Fruit fly (Drosophila melanogaster) whole organism, prepupa: ENCODE results near the gene CG5781.
A peak's percentile ranks its signal among the peaks of the same experiment; 100 is the strongest.

Source experiments
- Blimp-1 ChIP-seq: fragments of 200-800 bp; sonication (Bioruptor generic); optimal IDR thresholded peaks from 3 replicates; lab custom pipeline; 2017; ENCODE audit warnings: missing biosample characterization, missing genetic modification characterization, mild to moderate bottlenecking, moderate library complexity, missing genetic modification reagents
- CG10631 ChIP-seq: fragments of 200-800 bp; sonication (Bioruptor generic); optimal IDR thresholded peaks from 2 replicates; lab custom pipeline; 2016; ENCODE audit warnings: missing biosample characterization, missing genetic modification characterization
- CG10669 ChIP-seq: fragments of 200-800 bp; sonication (Bioruptor generic); optimal IDR thresholded peaks from 3 replicates; lab custom pipeline; 2018; ENCODE audit warnings: missing biosample characterization, mild to moderate bottlenecking, missing genetic modification characterization, moderate library complexity
- CG11294 ChIP-seq: fragments of 200-800 bp; sonication (Bioruptor generic); IDR thresholded peaks from 2 replicates; pipeline ENCODE4 v1.3.6; 2022; ENCODE audit warnings: missing biosample characterization, missing genetic modification characterization
- CG11762 ChIP-seq: fragments of 200-800 bp; sonication (Bioruptor generic); optimal IDR thresholded peaks from 3 replicates; lab custom pipeline; 2016; ENCODE audit warnings: missing biosample characterization, missing genetic modification characterization; ENCODE audit not compliant: insufficient read depth
- CG11902 ChIP-seq: fragments of 200-800 bp; sonication (Bioruptor generic); optimal IDR thresholded peaks from 3 replicates; lab custom pipeline; 2016; ENCODE audit warnings: missing biosample characterization, missing genetic modification characterization
- CG15336 ChIP-seq: fragments of 200-800 bp; sonication (Bioruptor generic); IDR thresholded peaks from 2 replicates; pipeline ENCODE4 v1.3.6; 2022; ENCODE audit warnings: missing biosample characterization, missing genetic modification characterization
- CG1621 ChIP-seq: fragments of 200-800 bp; sonication (Bioruptor generic); optimal IDR thresholded peaks from 3 replicates; lab custom pipeline; 2018; ENCODE audit warnings: missing biosample characterization, mild to moderate bottlenecking, missing genetic modification characterization
- CG16779 ChIP-seq: fragments of 200-800 bp; sonication (Bioruptor generic); optimal IDR thresholded peaks from 3 replicates; lab custom pipeline; 2017; ENCODE audit warnings: missing biosample characterization, mild to moderate bottlenecking, missing genetic modification characterization
- CG3032 ChIP-seq: fragments of 200-800 bp; optimal IDR thresholded peaks from 2 replicates; lab custom pipeline; 2019; ENCODE audit warnings: missing biosample characterization, mild to moderate bottlenecking, missing genetic modification characterization, moderate library complexity
- CG32006 ChIP-seq: fragments of 200-800 bp; sonication (Bioruptor generic); optimal IDR thresholded peaks from 3 replicates; lab custom pipeline; 2017; ENCODE audit warnings: missing biosample characterization, mild to moderate bottlenecking, missing genetic modification characterization
- CG34406 ChIP-seq: fragments of 200-800 bp; sonication (Bioruptor generic); optimal IDR thresholded peaks from 3 replicates; lab custom pipeline; 2016; ENCODE audit warnings: missing biosample characterization, missing genetic modification characterization
- CG3919 ChIP-seq: fragments of 200-800 bp; sonication (Bioruptor generic); optimal IDR thresholded peaks from 3 replicates; lab custom pipeline; 2016; ENCODE audit warnings: missing biosample characterization, missing genetic modification characterization
- CG4318 ChIP-seq: fragments of 200-800 bp; sonication (Bioruptor generic); optimal IDR thresholded peaks from 3 replicates; lab custom pipeline; 2017; ENCODE audit warnings: missing biosample characterization, mild to moderate bottlenecking, missing genetic modification characterization
- CG6276 ChIP-seq: fragments of 200-800 bp; sonication (Bioruptor generic); optimal IDR thresholded peaks from 2 replicates; lab custom pipeline; 2017; ENCODE audit warnings: missing biosample characterization, mild to moderate bottlenecking, missing genetic modification characterization
- CG6792 ChIP-seq: fragments of 200-800 bp; sonication (Bioruptor generic); optimal IDR thresholded peaks from 3 replicates; lab custom pipeline; 2016; ENCODE audit warnings: missing biosample characterization, missing genetic modification characterization
- CG6808 ChIP-seq: fragments of 200-800 bp; sonication (Bioruptor generic); optimal IDR thresholded peaks from 3 replicates; lab custom pipeline; 2017; ENCODE audit warnings: missing biosample characterization, missing genetic modification characterization, mild to moderate bottlenecking, moderate library complexity, missing genetic modification reagents
- CG6854 ChIP-seq: fragments of 200-800 bp; sonication (Bioruptor generic); optimal IDR thresholded peaks from 2 replicates; lab custom pipeline; 2017; ENCODE audit warnings: missing biosample characterization, mild to moderate bottlenecking, missing genetic modification characterization
- CG7368 ChIP-seq: fragments of 200-800 bp; sonication (Bioruptor generic); optimal IDR thresholded peaks from 3 replicates; lab custom pipeline; 2016; ENCODE audit warnings: missing biosample characterization, missing genetic modification characterization
- CG8119 ChIP-seq: fragments of 200-800 bp; sonication (Bioruptor generic); IDR thresholded peaks from 3 replicates; pipeline ENCODE4 v1.3.6; 2022; ENCODE audit warnings: missing biosample characterization, missing genetic modification characterization
- CG9139 ChIP-seq: fragments of 200-800 bp; sonication (Bioruptor generic); optimal IDR thresholded peaks from 3 replicates; lab custom pipeline; 2017; ENCODE audit warnings: missing biosample characterization, mild to moderate bottlenecking, missing genetic modification characterization
- Eip93F ChIP-seq: fragments of 200-800 bp; sonication (Bioruptor generic); optimal IDR thresholded peaks from 2 replicates; lab custom pipeline; 2016; ENCODE audit warnings: missing biosample characterization, mild to moderate bottlenecking, missing genetic modification characterization
- Ets21C ChIP-seq: fragments of 200-800 bp; sonication (Bioruptor generic); optimal IDR thresholded peaks from 3 replicates; lab custom pipeline; 2016; ENCODE audit warnings: missing biosample characterization, missing genetic modification characterization
- Ets96B ChIP-seq: fragments of 200-800 bp; optimal IDR thresholded peaks from 2 replicates; lab custom pipeline; 2019; ENCODE audit warnings: missing biosample characterization, mild to moderate bottlenecking, missing genetic modification characterization, moderate library complexity
- Gug ChIP-seq: fragments of 200-800 bp; sonication (Bioruptor generic); IDR thresholded peaks from 2 replicates; pipeline ENCODE4 v1.3.6; 2022; ENCODE audit warnings: missing biosample characterization, missing genetic modification characterization
- Hr39 ChIP-seq: fragments of 200-800 bp; sonication (Bioruptor generic); optimal IDR thresholded peaks from 2 replicates; lab custom pipeline; 2016; ENCODE audit warnings: missing biosample characterization, missing genetic modification characterization
- Hr4 ChIP-seq: fragments of 200-800 bp; sonication (Bioruptor generic); optimal IDR thresholded peaks from 3 replicates; lab custom pipeline; 2016; ENCODE audit warnings: missing biosample characterization, missing genetic modification characterization
- Lpt ChIP-seq: fragments of 200-800 bp; sonication (Bioruptor generic); optimal IDR thresholded peaks from 3 replicates; lab custom pipeline; 2016; ENCODE audit warnings: missing biosample characterization, missing genetic modification characterization
- Smox ChIP-seq: fragments of 200-800 bp; sonication (Bioruptor generic); optimal IDR thresholded peaks from 3 replicates; lab custom pipeline; 2016; ENCODE audit warnings: missing biosample characterization, missing genetic modification characterization
- Sox102F ChIP-seq: fragments of 200-800 bp; sonication (Bioruptor generic); optimal IDR thresholded peaks from 2 replicates; lab custom pipeline; 2016; ENCODE audit warnings: missing biosample characterization, mild to moderate bottlenecking, missing genetic modification characterization
- Sox14 ChIP-seq: fragments of 200-800 bp; sonication (Bioruptor generic); optimal IDR thresholded peaks from 3 replicates; lab custom pipeline; 2016; ENCODE audit warnings: missing biosample characterization, missing genetic modification characterization
- Sox15 ChIP-seq: fragments of 200-800 bp; sonication (Bioruptor generic); optimal IDR thresholded peaks from 3 replicates; lab custom pipeline; 2016; ENCODE audit warnings: missing biosample characterization, missing genetic modification characterization
- achi ChIP-seq: fragments of 200-800 bp; sonication (Bioruptor generic); optimal IDR thresholded peaks from 3 replicates; lab custom pipeline; 2016; ENCODE audit warnings: missing biosample characterization, missing genetic modification characterization
- acj6 ChIP-seq: fragments of 200-800 bp; sonication (Bioruptor generic); optimal IDR thresholded peaks from 3 replicates; lab custom pipeline; 2016; ENCODE audit warnings: missing biosample characterization, missing genetic modification characterization
- cyc ChIP-seq: fragments of 200-800 bp; sonication (Bioruptor generic); optimal IDR thresholded peaks from 3 replicates; lab custom pipeline; 2016; ENCODE audit warnings: missing biosample characterization, missing genetic modification characterization
- dac ChIP-seq: fragments of 200-800 bp; sonication (Bioruptor generic); optimal IDR thresholded peaks from 2 replicates; lab custom pipeline; 2017; ENCODE audit warnings: missing biosample characterization, mild to moderate bottlenecking, missing genetic modification characterization
- dsx ChIP-seq: fragments of 200-800 bp; optimal IDR thresholded peaks from 3 replicates; lab custom pipeline; 2019; ENCODE audit warnings: missing biosample characterization, mild to moderate bottlenecking, missing genetic modification characterization, moderate library complexity; ENCODE audit not compliant: poor library complexity, severe bottlenecking
- esn ChIP-seq: fragments of 200-800 bp; sonication (Bioruptor generic); optimal IDR thresholded peaks from 2 replicates; lab custom pipeline; 2016; ENCODE audit warnings: missing biosample characterization, mild to moderate bottlenecking, missing genetic modification characterization, moderate library complexity
- fd59A ChIP-seq: fragments of 200-800 bp; sonication (Bioruptor generic); optimal IDR thresholded peaks from 2 replicates; lab custom pipeline; 2017; ENCODE audit warnings: missing biosample characterization, mild to moderate bottlenecking, missing genetic modification characterization, missing genetic modification reagents
- fkh ChIP-seq: fragments of 200-800 bp; sonication (Bioruptor generic); optimal IDR thresholded peaks from 3 replicates; lab custom pipeline; 2017; ENCODE audit warnings: missing biosample characterization, mild to moderate bottlenecking, missing genetic modification characterization, moderate library complexity
- lz ChIP-seq: fragments of 200-800 bp; sonication (Bioruptor generic); optimal IDR thresholded peaks from 3 replicates; lab custom pipeline; 2016; ENCODE audit warnings: missing biosample characterization, missing genetic modification characterization
- net ChIP-seq: fragments of 200-800 bp; sonication (Bioruptor generic); optimal IDR thresholded peaks from 3 replicates; lab custom pipeline; 2016; ENCODE audit warnings: missing biosample characterization, missing genetic modification characterization
- pdm3 ChIP-seq: fragments of 200-800 bp; sonication (Bioruptor generic); optimal IDR thresholded peaks from 3 replicates; lab custom pipeline; 2016; ENCODE audit warnings: missing biosample characterization, missing genetic modification characterization
- salr ChIP-seq, 2 experiments: fragments of 200-800 bp; sonication (Bioruptor generic); optimal IDR thresholded peaks; 3 replicates each; lab custom pipeline; 2016 to 2018; ENCODE audit warnings: missing biosample characterization in 2 of 2, missing genetic modification characterization in 2 of 2, mild to moderate bottlenecking in 1 of 2
- spab ChIP-seq: fragments of 200-800 bp; sonication (Bioruptor generic); optimal IDR thresholded peaks from 2 replicates; lab custom pipeline; 2017; ENCODE audit warnings: missing biosample characterization, mild to moderate bottlenecking, missing genetic modification characterization, missing genetic modification reagents
- ss ChIP-seq, 2 experiments: fragments of 200-800 bp; sonication (Bioruptor generic); optimal IDR thresholded peaks; 2 replicates in 1 of 2; 3 replicates in 1 of 2; lab custom pipeline; 2017 to 2018; ENCODE audit warnings: mild to moderate bottlenecking in 2 of 2, missing biosample characterization in 2 of 2, missing genetic modification characterization in 2 of 2, moderate library complexity in 1 of 2
- svp ChIP-seq: fragments of 200-800 bp; sonication (Bioruptor generic); peaks from one replicate; lab custom pipeline; 2016; ENCODE audit warnings: missing biosample characterization, missing genetic modification characterization

CG5781 gene

DNA sequence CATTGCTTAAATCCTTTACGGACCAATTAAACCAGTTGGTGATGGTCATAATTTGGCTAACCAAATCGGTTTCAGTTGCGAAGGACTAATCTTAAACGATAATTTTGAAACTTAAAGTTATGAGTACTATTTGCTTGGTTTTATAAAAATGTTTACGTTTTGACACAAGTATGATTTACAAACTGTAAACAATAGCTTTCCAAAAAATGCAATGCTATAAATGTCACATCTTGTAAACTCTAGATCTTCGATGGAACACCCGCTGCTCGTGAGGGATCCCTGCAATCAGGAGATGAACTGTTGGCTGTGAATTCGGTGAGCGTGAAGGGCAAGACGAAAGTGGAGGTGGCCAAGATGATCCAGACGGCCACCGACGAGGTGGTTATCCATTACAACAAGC lies at the start of gene CG5781:
Gene CG5781 (minus strand): TSS at position 101 of the 400 bp plus-strand sequence.
- TF ChIP-seq CG34406 (GFP tag; lab: Kevin White, UChicago): no peak
- no peak for TF ChIP-seq CG6792 (GFP tag; lab: Kevin White, UChicago)
- no peak for TF ChIP-seq esn (GFP tag; lab: Kevin White, UChicago)
- no peak for TF ChIP-seq dsx
- TF ChIP-seq CG6808 (GFP tag; lab: Kevin White, UChicago): no peak
- TF ChIP-seq CG11902: no peak
- TF ChIP-seq Eip93F (GFP tag; lab: Kevin White, UChicago): no peak
- no peak for TF ChIP-seq achi
- no peak for TF ChIP-seq dac (GFP tag; lab: Kevin White, UChicago)
- no peak for TF ChIP-seq net (GFP tag; lab: Kevin White, UChicago)
- no peak for TF ChIP-seq CG32006
- TF ChIP-seq, all 60 proteins: peak for 0

DNA sequence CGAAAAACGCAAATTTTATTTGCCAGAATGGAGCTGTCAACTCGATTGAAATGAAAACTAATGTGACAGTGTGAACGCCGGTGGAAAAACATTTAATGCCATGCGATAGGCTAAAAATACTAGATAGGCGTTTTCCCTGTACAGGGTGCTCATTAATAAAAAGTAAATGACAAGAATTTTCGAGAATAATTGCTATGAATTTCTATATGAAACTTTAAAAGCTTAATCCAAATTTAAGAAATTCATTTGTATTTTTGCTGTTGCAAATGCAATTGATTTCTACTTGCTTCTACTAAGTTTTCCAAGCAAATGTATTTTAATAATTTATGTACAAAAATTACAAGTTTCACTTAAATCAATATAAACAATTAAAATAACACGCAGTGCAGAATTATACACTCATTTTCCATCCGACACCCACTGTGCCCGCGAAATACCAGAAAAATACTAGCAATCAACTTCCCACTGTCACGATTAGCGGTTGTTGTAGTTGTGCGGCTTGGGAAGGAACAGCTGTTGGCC lies 24.7 kb upstream of the CG5781 start, which contains the start of gene Pih1D1:
Gene Pih1D1 (minus strand): TSS at position 50 of the 522 bp plus-strand sequence.
- TF ChIP-seq lz: peak; percentile 96
- TF ChIP-seq fd59A (GFP tag; lab: Kevin White, UChicago): peak; percentile 92
- peak; percentile 86 to 97 for TF ChIP-seq salr (GFP tag; optimal IDR thresholded peaks at IDR 0.05; lab: Kevin White, UChicago)
- TF ChIP-seq CG11902: peak; percentile 95
- TF ChIP-seq pdm3: peak; percentile 96
- peak; percentile 85 for TF ChIP-seq Sox102F
- TF ChIP-seq CG10631 (GFP tag; lab: Kevin White, UChicago): peak; percentile 97
- peak; percentile 96 for TF ChIP-seq Sox15 (GFP tag; lab: Kevin White, UChicago)
- TF ChIP-seq dsx: peak; percentile 89
- peak; percentile 95 for TF ChIP-seq Ets21C (GFP tag; lab: Kevin White, UChicago)
- TF ChIP-seq Smox (GFP tag; lab: Kevin White, UChicago): peak; percentile 94
- peak; percentile 96 for TF ChIP-seq CG3919 (GFP tag; lab: Kevin White, UChicago)
- TF ChIP-seq ss (GFP tag; optimal IDR thresholded peaks at IDR 0.05; lab: Kevin White, UChicago): peak; percentile 75 to 93
- TF ChIP-seq net (GFP tag; lab: Kevin White, UChicago): peak; percentile 89
- TF ChIP-seq CG6276 (GFP tag; lab: Kevin White, UChicago): peak; percentile 94
- TF ChIP-seq CG11762 (GFP tag; lab: Kevin White, UChicago): peak; percentile 95
- peak; percentile 98 for TF ChIP-seq CG32006
- TF ChIP-seq CG6808 (GFP tag; lab: Kevin White, UChicago): peak; percentile 92
- TF ChIP-seq Ets96B (tag; lab: Kevin White, UChicago): peak; percentile 94
- TF ChIP-seq achi: peak; percentile 94
- peak; percentile 95 for TF ChIP-seq Sox14 (GFP tag; lab: Kevin White, UChicago)
- peak; percentile 98 for TF ChIP-seq CG4318 (GFP tag; lab: Kevin White, UChicago)
- TF ChIP-seq Eip93F (GFP tag; lab: Kevin White, UChicago): peak; percentile 74
- peak; percentile 88 for TF ChIP-seq Blimp-1
- peak; percentile 86 for TF ChIP-seq CG16779 (tag; lab: Kevin White, UChicago)
- TF ChIP-seq CG1621 (tag; lab: Kevin White, UChicago): peak; percentile 80
- TF ChIP-seq CG10669: peak; percentile 95
- TF ChIP-seq spab (GFP tag; lab: Kevin White, UChicago): peak; percentile 89
- TF ChIP-seq Gug (GFP tag; lab: Robert Waterston, UW): peak; percentile 97
- TF ChIP-seq Hr39 (GFP tag; lab: Kevin White, UChicago): peak; percentile 97
- TF ChIP-seq fkh (GFP tag; lab: Kevin White, UChicago): no peak
- TF ChIP-seq cyc (GFP tag; lab: Kevin White, UChicago): peak; percentile 94
- peak; percentile 97 for TF ChIP-seq CG11294 (GFP tag; lab: Robert Waterston, UW)
- peak; percentile 49 for TF ChIP-seq CG6854 (GFP tag; lab: Kevin White, UChicago)
- TF ChIP-seq CG15336: peak; percentile 94
- TF ChIP-seq Hr4 (GFP tag; lab: Kevin White, UChicago): peak; percentile 97
- peak; percentile 96 for TF ChIP-seq esn (GFP tag; lab: Kevin White, UChicago)
- peak; percentile 78 for TF ChIP-seq CG9139
- peak; percentile 97 for TF ChIP-seq svp (GFP tag; lab: Kevin White, UChicago)
- TF ChIP-seq CG8119 (GFP tag; lab: Robert Waterston, UW): peak; percentile 97
- TF ChIP-seq Lpt: peak; percentile 93
- TF ChIP-seq CG3032 (tag; lab: Kevin White, UChicago): peak; percentile 98
- peak; percentile 84 for TF ChIP-seq CG7368 (GFP tag; lab: Kevin White, UChicago)
- TF ChIP-seq acj6 (GFP tag; lab: Kevin White, UChicago): peak; percentile 97
